Worm (Caenorhabditis elegans): Measurements from ENCODE around the gene irld-9.

irld-9 gene

ce11 chrII:1694530-1694929 lies 44.2 kb downstream of the irld-9 start, which contains the start of gene fbxc-26:
TSS of gene fbxc-26 (minus strand) at chrII:1694630.
- TF ChIP-seq lin-15B (tag; optimal IDR thresholded peaks at IDR 0.05) (no peak), ceh-82 (tag; optimal IDR thresholded peaks at IDR 0.05) (no peak), lsy-12 (tag; optimal IDR thresholded peaks at IDR 0.05) (no peak), ama-1 (optimal IDR thresholded peaks at IDR 0.05) (no peak), nhr-11 (tag; optimal IDR thresholded peaks at IDR 0.05) (no peak), ztf-11 (tag; optimal IDR thresholded peaks at IDR 0.05) (no peak), fkh-10 (GFP tag; optimal IDR thresholded peaks at IDR 0.05) (no peak), daf-12 (tag; optimal IDR thresholded peaks at IDR 0.05) (no peak), pqm-1 (tag; optimal IDR thresholded peaks at IDR 0.05) (no peak), egl-27 (tag; optimal IDR thresholded peaks at IDR 0.05) (no peak), tbx-2 (tag; optimal IDR thresholded peaks at IDR 0.05) (no peak), egl-5 (tag; optimal IDR thresholded peaks at IDR 0.05) (no peak), eor-1 (tag; optimal IDR thresholded peaks at IDR 0.05) (no peak), ZK546.5 (tag; optimal IDR thresholded peaks at IDR 0.05) (no peak), elt-2 (tag; optimal IDR thresholded peaks at IDR 0.05) (no peak), mdl-1 (tag; optimal IDR thresholded peaks at IDR 0.05) (no peak)

DNA sequence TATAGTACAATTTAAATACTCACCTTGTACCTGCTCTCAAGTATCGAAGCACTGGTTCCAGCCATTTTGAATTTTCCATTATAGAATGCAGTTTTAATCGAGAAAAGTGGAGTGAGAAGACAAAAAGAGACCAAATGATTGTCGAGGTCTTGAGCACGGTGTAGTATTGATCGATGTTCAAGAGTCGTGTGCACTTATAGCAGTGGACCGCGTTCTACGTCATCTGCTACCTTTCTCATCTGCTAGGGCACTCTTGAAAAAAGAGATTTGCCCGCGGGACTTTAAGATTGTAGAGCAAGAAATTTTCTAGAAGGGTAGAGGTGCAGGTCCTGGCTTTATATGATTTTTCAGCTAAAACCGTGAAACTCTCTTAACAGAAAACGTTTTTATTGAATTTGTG lies 45.9 kb downstream of the irld-9 start, which contains the start of gene fbxc-21:
fbxc-21 (minus strand) TSS at position 101 of the 400 bp plus-strand sequence.
- TF ChIP-seq mdl-1 (tag; optimal IDR thresholded peaks at IDR 0.05) (no peak), ceh-16 (tag; optimal IDR thresholded peaks at IDR 0.05) (no peak), lin-39 (tag; optimal IDR thresholded peaks at IDR 0.05) (no peak), nhr-237 (tag; optimal IDR thresholded peaks at IDR 0.05) (no peak), ceh-9 (tag; optimal IDR thresholded peaks at IDR 0.05) (no peak), fkh-2 (tag; optimal IDR thresholded peaks at IDR 0.05) (no peak), ztf-4 (tag; optimal IDR thresholded peaks at IDR 0.05) (no peak), lin-15B (tag; optimal IDR thresholded peaks at IDR 0.05) (no peak), sea-2 (GFP tag; optimal IDR thresholded peaks at IDR 0.05) (no peak), elt-1 (tag; optimal IDR thresholded peaks at IDR 0.05) (no peak)

DNA sequence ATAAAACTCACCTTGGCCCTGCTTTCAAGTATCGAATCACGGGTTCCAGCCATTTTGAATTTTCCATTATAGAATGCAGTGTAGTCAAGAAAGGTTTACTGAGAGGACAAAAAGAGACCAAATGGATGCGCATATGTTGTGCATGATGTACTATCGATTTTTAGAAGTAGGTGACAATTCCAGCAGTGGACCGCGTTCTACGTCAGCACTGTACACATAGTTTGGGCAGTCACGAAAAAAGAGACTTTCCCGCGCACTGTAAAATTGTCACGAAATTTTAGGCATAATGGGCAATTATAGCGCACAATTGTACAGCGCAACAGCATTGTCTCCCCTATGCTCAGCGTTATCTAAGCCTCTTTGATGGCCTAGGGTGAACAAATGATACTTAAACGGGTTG lies 47.7 kb downstream of the irld-9 start, which contains the start of gene fbxc-22:
fbxc-22 (minus strand) TSS at position 101 of the 400 bp plus-strand sequence.
- no peak for TF ChIP-seq ztf-11 (tag; optimal IDR thresholded peaks at IDR 0.05)
- TF ChIP-seq eor-1 (tag; optimal IDR thresholded peaks at IDR 0.05) = no peak
- no peak for TF ChIP-seq ztf-4 (tag; optimal IDR thresholded peaks at IDR 0.05)
- TF ChIP-seq mdl-1 (tag; optimal IDR thresholded peaks at IDR 0.05) = no peak
- TF ChIP-seq nhr-25 (tag; optimal IDR thresholded peaks at IDR 0.05) = no peak

DNA sequence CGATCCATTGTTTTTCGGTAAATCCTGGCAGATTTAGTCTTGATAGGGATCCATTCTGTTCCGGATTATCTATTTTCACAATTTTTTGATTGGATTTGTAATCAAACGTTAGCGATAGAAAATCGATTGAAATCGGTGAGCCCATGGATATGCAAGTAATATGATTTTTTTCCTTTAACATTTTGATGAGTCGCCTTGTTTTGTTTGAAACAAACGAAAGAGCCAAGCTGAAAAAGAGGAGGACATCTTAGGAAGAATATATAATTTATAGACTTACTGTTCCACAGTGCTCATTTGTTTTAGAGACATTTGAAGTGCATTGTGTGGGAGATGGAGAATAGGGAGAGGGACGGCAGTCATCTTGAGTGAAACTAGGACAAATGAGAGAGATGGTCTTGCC lies 49.9 kb downstream of the irld-9 start, which contains the start of the genes fbxb-18 and fbxb-19:
fbxb-18 (minus strand) TSS at position 101 of the 400 bp plus-strand sequence.
fbxb-19 (minus strand) TSS at position 369 of the 400 bp plus-strand sequence.
- TF ChIP-seq mdl-1 (tag; optimal IDR thresholded peaks at IDR 0.05) (no peak), ztf-11 (tag; optimal IDR thresholded peaks at IDR 0.05) (no peak), unc-62 (GFP tag; optimal IDR thresholded peaks at IDR 0.05) (no peak), unc-39 (tag; optimal IDR thresholded peaks at IDR 0.05) (no peak), nhr-12 (tag; optimal IDR thresholded peaks at IDR 0.05) (no peak)
